Fruit fly (Drosophila melanogaster): ENCODE results near the gene rtp.

Gene rtp

dm6 chr3R:5256462-5257146 is 19.5 kb upstream of the rtp start, which contains the start of the genes Enoph and Hph (continued):
- TF ChIP-seq chm (GFP tag; IDR thresholded peaks at IDR 0.05), result 0 out of 2 replicates have a peak, but pooled peaks have one; percentile 30
- peak; percentile 69 for TF ChIP-seq Sin3A (optimal IDR thresholded peaks at IDR 0.05)
- TF ChIP-seq CG17568 (GFP tag; optimal IDR thresholded peaks at IDR 0.05), result no peak
- no peak for TF ChIP-seq ac (GFP tag; optimal IDR thresholded peaks at IDR 0.05)
- TF ChIP-seq B-H2 (GFP tag; optimal IDR thresholded peaks at IDR 0.05), result peak; percentile 57
- peak; percentile 56 for TF ChIP-seq fd96Cb (tag; optimal IDR thresholded peaks at IDR 0.05)
- TF ChIP-seq Optix (GFP tag; IDR thresholded peaks at IDR 0.05), result no peak
- peak; percentile 59 for TF ChIP-seq tio (GFP tag; optimal IDR thresholded peaks at IDR 0.05)
- TF ChIP-seq CG42726 (GFP tag; IDR thresholded peaks at IDR 0.05; ENCODE audit: partially characterized antibody), result 0 out of 2 replicates have a peak, but pooled peaks have one; percentile 41
- no peak for TF ChIP-seq btn (GFP tag; optimal IDR thresholded peaks at IDR 0.05)
- TF ChIP-seq CG3281 (GFP tag; optimal IDR thresholded peaks at IDR 0.05), result peak; percentile 61
- TF ChIP-seq CTCF (GFP tag; optimal IDR thresholded peaks at IDR 0.05), result peak; percentile 6
- peak; percentile 25 for TF ChIP-seq CG8388 (GFP tag; optimal IDR thresholded peaks at IDR 0.05)
- no peak for TF ChIP-seq jigr1 (GFP tag; IDR thresholded peaks at IDR 0.05)
- TF ChIP-seq stc (GFP tag; IDR thresholded peaks at IDR 0.05), result no peak
- peak; percentile 68 for TF ChIP-seq zfh2 (GFP tag; optimal IDR thresholded peaks at IDR 0.05)
- TF ChIP-seq Tbp (GFP tag; optimal IDR thresholded peaks at IDR 0.05), result no peak
- TF ChIP-seq CG10431 (GFP tag; optimal IDR thresholded peaks at IDR 0.05), result no peak
- TF ChIP-seq CG1602 (GFP tag; optimal IDR thresholded peaks at IDR 0.05), result peak; percentile 59
- peak; percentile 79 for TF ChIP-seq lilli (GFP tag; optimal IDR thresholded peaks at IDR 0.05)
- TF ChIP-seq CG12659 (GFP tag; optimal IDR thresholded peaks at IDR 0.05), result peak; percentile 85
- peak; percentile 46; the same call in 1 of the 2 replicates for TF ChIP-seq Oaz (GFP tag; IDR thresholded peaks at IDR 0.05)
- TF ChIP-seq HLH3B (GFP tag; IDR thresholded peaks at IDR 0.05), result peak; percentile 48; the same call in 1 of the 2 replicates
- TF ChIP-seq insv (GFP tag; optimal IDR thresholded peaks at IDR 0.05), result peak in 1 of 2 experiments; percentile 30
- TF ChIP-seq Nf-YC (tag; optimal IDR thresholded peaks at IDR 0.05), result peak; percentile 69
- peak; percentile 52; the same call in 1 of the 2 replicates for TF ChIP-seq E2f2 (GFP tag; IDR thresholded peaks at IDR 0.05)
- no peak for TF ChIP-seq schlank (tag; optimal IDR thresholded peaks at IDR 0.05)
- peak; percentile 80 for TF ChIP-seq CG6791 (GFP tag; IDR thresholded peaks at IDR 0.05; ENCODE audit: partially characterized antibody)
- TF ChIP-seq CG11695 (GFP tag; IDR thresholded peaks at IDR 0.05), result 0 out of 3 replicates have a peak, but pooled peaks have one; percentile 42
- 0 out of 2 replicates have a peak, but pooled peaks have one; percentile 39 for TF ChIP-seq CG6272 (GFP tag; IDR thresholded peaks at IDR 0.05)
- TF ChIP-seq BtbVII (GFP tag; optimal IDR thresholded peaks at IDR 0.05), result peak; percentile 47
- TF ChIP-seq Atf3 (GFP tag; optimal IDR thresholded peaks at IDR 0.05), result peak; percentile 20
- TF ChIP-seq Antp (GFP tag; optimal IDR thresholded peaks at IDR 0.05), result peak; percentile 62
- TF ChIP-seq CG9876 (GFP tag; optimal IDR thresholded peaks at IDR 0.05), result peak; percentile 11
- TF ChIP-seq CG4707 (GFP tag; optimal IDR thresholded peaks at IDR 0.05), result no peak
- no peak for TF ChIP-seq run (tag; optimal IDR thresholded peaks at IDR 0.05)
- no peak for TF ChIP-seq tll (GFP tag; optimal IDR thresholded peaks at IDR 0.05)
- peak; percentile 12 for TF ChIP-seq NC2β (GFP tag; optimal IDR thresholded peaks at IDR 0.05)
- no peak for TF ChIP-seq CG7372 (GFP tag; IDR thresholded peaks at IDR 0.05)
- no peak for TF ChIP-seq pros (GFP tag; optimal IDR thresholded peaks at IDR 0.05)
- no peak for TF ChIP-seq Adf1 (GFP tag; IDR thresholded peaks at IDR 0.05)
- no peak for TF ChIP-seq eve (GFP tag; optimal IDR thresholded peaks at IDR 0.05)
- TF ChIP-seq C15 (GFP tag; IDR thresholded peaks at IDR 0.05), result 0 out of 3 replicates have a peak, but pooled peaks have one; percentile 17
- peak; percentile 65 for TF ChIP-seq az2 (GFP tag; optimal IDR thresholded peaks at IDR 0.05)
- TF ChIP-seq zfh1 (GFP tag; IDR thresholded peaks at IDR 0.05), result peak; percentile 50; the same call in 2 of the 3 replicates
- peak; percentile 69 for TF ChIP-seq CG2116 (GFP tag; optimal IDR thresholded peaks at IDR 0.05)
- TF ChIP-seq gt (GFP tag; IDR thresholded peaks at IDR 0.05), result no peak
- peak; percentile 52; the same call in 1 of the 4 replicates for TF ChIP-seq Gug (GFP tag; IDR thresholded peaks at IDR 0.05)
- TF ChIP-seq sima (GFP tag; optimal IDR thresholded peaks at IDR 0.05), result no peak
- no peak for TF ChIP-seq toy (GFP tag; IDR thresholded peaks at IDR 0.05)
- TF ChIP-seq CG13296 (GFP tag; optimal IDR thresholded peaks at IDR 0.05), result peak; percentile 57
